Worm (Caenorhabditis elegans) whole organism, late embryonic: ENCODE data around the gene R09E10.5.

ENCODE experiments used
- elt-2 ChIP-seq: sonication (generic microtip); optimal IDR thresholded peaks from 2 replicates; lab custom pipeline; 2016; ENCODE audit warnings: missing genetic modification reagents, missing genetic modification characterization, missing compliant biosample characterization
- tbx-2 ChIP-seq: sonication (generic microtip); optimal IDR thresholded peaks from 2 replicates; lab custom pipeline; 2016; ENCODE audit warnings: missing genetic modification characterization, missing compliant biosample characterization

DNA sequence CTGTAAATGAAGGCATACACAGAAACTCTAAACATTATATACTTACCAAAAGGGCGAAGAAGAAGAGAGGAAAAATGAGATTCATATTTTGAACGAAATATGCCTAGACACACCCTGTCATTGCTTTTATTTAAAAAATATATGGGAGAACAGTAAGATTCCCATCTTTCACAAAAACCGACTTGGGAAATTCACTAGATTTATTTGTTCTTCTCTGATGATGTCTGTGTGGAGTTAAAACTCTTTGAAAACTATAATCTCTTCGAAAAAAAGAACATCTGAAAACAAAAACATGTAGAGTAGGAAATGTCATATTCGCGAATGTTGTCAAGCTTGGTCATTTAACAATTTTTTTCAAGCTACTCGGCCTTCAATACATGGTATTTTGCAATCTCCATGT, 8.2 kb upstream of the R09E10.5 start, which contains the start of gene R09E10.8:
- no peak for TF ChIP-seq elt-2 (tag; lab: Kevin White, UChicago)
- no peak for TF ChIP-seq tbx-2 (tag; lab: Kevin White, UChicago)
